Fruit fly (Drosophila melanogaster) whole organism, embryonic: ENCODE measurements around the gene sbr.

Source experiments
- Awh ChIP-seq: fragments of 200-800 bp; sonication (Bioruptor generic); IDR thresholded peaks from 2 replicates; pipeline ENCODE4, ENCODE4 v1.3.6; 2022; ENCODE audit warnings: missing biosample characterization, missing genetic modification characterization
- CG11093 ChIP-seq: fragments of 200-800 bp; sonication (Bioruptor generic); IDR thresholded peaks from 3 replicates; pipeline ENCODE4 v1.3.6; 2022; ENCODE audit warnings: missing biosample characterization, missing genetic modification characterization
- CG11247 ChIP-seq: fragments of 200-800 bp; sonication (Bioruptor generic); IDR thresholded peaks from 2 replicates; pipeline ENCODE4 v1.3.6; 2022; ENCODE audit warnings: missing biosample characterization, missing genetic modification characterization
- CG11695 ChIP-seq: fragments of 200-800 bp; sonication (Bioruptor generic); IDR thresholded peaks from 3 replicates; pipeline ENCODE4 v1.3.6; 2022; ENCODE audit warnings: missing biosample characterization, missing genetic modification characterization
- CG12071 ChIP-seq: fragments of 200-800 bp; sonication (Bioruptor generic); optimal IDR thresholded peaks from 3 replicates; lab custom pipeline; 2018; ENCODE audit warnings: missing biosample characterization, mild to moderate bottlenecking, missing genetic modification characterization
- CG12219 ChIP-seq: fragments of 200-800 bp; sonication (Bioruptor generic); optimal IDR thresholded peaks from 3 replicates; lab custom pipeline; 2018; ENCODE audit warnings: missing biosample characterization, mild to moderate bottlenecking, missing genetic modification characterization
- CG12299 ChIP-seq: fragments of 200-800 bp; sonication (Bioruptor generic); optimal IDR thresholded peaks from 2 replicates; lab custom pipeline; 2018; ENCODE audit warnings: missing biosample characterization, mild to moderate bottlenecking, missing genetic modification characterization
- CG12744 ChIP-seq: fragments of 200-800 bp; sonication (Bioruptor generic); optimal IDR thresholded peaks from 2 replicates; lab custom pipeline; 2016; ENCODE audit warnings: missing biosample characterization, missing genetic modification characterization
- CG12769 ChIP-seq: fragments of 200-800 bp; sonication (Bioruptor generic); optimal IDR thresholded peaks from 2 replicates; lab custom pipeline; 2019; ENCODE audit warnings: missing biosample characterization, mild to moderate bottlenecking, missing genetic modification characterization, moderate library complexity
- CG16813 ChIP-seq: fragments of 200-800 bp; sonication (Bioruptor generic); IDR thresholded peaks from 3 replicates; pipeline ENCODE4 v1.3.6; 2022; ENCODE audit warnings: missing biosample characterization, missing genetic modification characterization; ENCODE audit not compliant: partially characterized antibody
- CG18262 ChIP-seq: fragments of 200-800 bp; optimal IDR thresholded peaks from 3 replicates; lab custom pipeline; 2019; ENCODE audit warnings: missing biosample characterization, mild to moderate bottlenecking, missing genetic modification characterization, moderate library complexity
- CG3838 ChIP-seq: fragments of 200-800 bp; sonication (Bioruptor generic); optimal IDR thresholded peaks from 3 replicates; lab custom pipeline; 2016; ENCODE audit warnings: missing biosample characterization, missing genetic modification characterization
- CG5953 ChIP-seq: fragments of 200-800 bp; sonication (Bioruptor generic); IDR thresholded peaks from 2 replicates; pipeline ENCODE4 v1.3.6; 2022; ENCODE audit warnings: missing biosample characterization, missing genetic modification characterization
- CG8290 ChIP-seq, 3 experiments: fragments of 200-800 bp; sonication (Bioruptor generic); optimal IDR thresholded peaks; 2 replicates each; lab custom pipeline; 2016 to 2019; ENCODE audit warnings: missing biosample characterization in 3 of 3, missing genetic modification characterization in 3 of 3, mild to moderate bottlenecking in 2 of 3, moderate library complexity in 1 of 3
- CG8924 ChIP-seq: fragments of 200-800 bp; optimal IDR thresholded peaks from 3 replicates; lab custom pipeline; 2019; ENCODE audit warnings: missing biosample characterization, mild to moderate bottlenecking, missing genetic modification characterization, moderate library complexity
- CG8944 ChIP-seq: fragments of 200-800 bp; sonication (Bioruptor generic); optimal IDR thresholded peaks from 3 replicates; lab custom pipeline; 2016; ENCODE audit warnings: missing biosample characterization, missing genetic modification characterization
- CG9215 ChIP-seq: fragments of 200-800 bp; sonication (Bioruptor generic); IDR thresholded peaks from 2 replicates; pipeline ENCODE4 v1.3.6; 2022; ENCODE audit warnings: missing biosample characterization, missing genetic modification characterization
- Chrac-16 ChIP-seq: fragments of 200-800 bp; sonication (Bioruptor generic); optimal IDR thresholded peaks from 3 replicates; lab custom pipeline; 2016; ENCODE audit warnings: missing biosample characterization, missing genetic modification characterization
- D19B ChIP-seq: fragments of 200-800 bp; sonication (Bioruptor generic); optimal IDR thresholded peaks from 2 replicates; lab custom pipeline; 2017; ENCODE audit warnings: missing biosample characterization, mild to moderate bottlenecking, missing genetic modification characterization
- Doc3 ChIP-seq: fragments of 200-800 bp; sonication (Bioruptor generic); IDR thresholded peaks from 3 replicates; pipeline ENCODE4 v1.3.6; 2022; ENCODE audit warnings: missing biosample characterization, missing genetic modification characterization; ENCODE audit not compliant: partially characterized antibody
- Ets65A ChIP-seq: fragments of 200-800 bp; sonication (Bioruptor generic); peaks from one replicate; lab custom pipeline; 2016; ENCODE audit warnings: missing biosample characterization, missing genetic modification characterization
- Gsc ChIP-seq: fragments of 200-800 bp; sonication (Bioruptor generic); IDR thresholded peaks from 2 replicates; pipeline ENCODE4 v1.3.6; 2022; ENCODE audit warnings: missing biosample characterization, missing genetic modification characterization
- H2.0 ChIP-seq: fragments of 200-800 bp; sonication (Bioruptor generic); IDR thresholded peaks from 2 replicates; pipeline ENCODE4 v1.3.6; 2022; ENCODE audit warnings: missing biosample characterization, missing genetic modification characterization
- Med ChIP-seq: fragments of 200-800 bp; sonication (Bioruptor generic); peaks from one replicate; lab custom pipeline; 2016; ENCODE audit warnings: missing biosample characterization, missing genetic modification characterization, mild to moderate bottlenecking, inconsistent platforms, moderate library complexity
- NC2α ChIP-seq: fragments of 200-800 bp; sonication (Bioruptor generic); optimal IDR thresholded peaks from 2 replicates; lab custom pipeline; 2016; ENCODE audit warnings: missing biosample characterization, missing genetic modification characterization
- Oaz ChIP-seq: fragments of 200-800 bp; sonication (Bioruptor generic); IDR thresholded peaks from 2 replicates; pipeline ENCODE4 v1.3.6; 2022; ENCODE audit warnings: missing biosample characterization, missing genetic modification characterization
- Opbp ChIP-seq: fragments of 200-800 bp; sonication (Bioruptor generic); IDR thresholded peaks from 3 replicates; pipeline ENCODE4 v1.3.6; 2022; ENCODE audit warnings: missing biosample characterization, missing genetic modification characterization; ENCODE audit not compliant: partially characterized antibody
- bbx ChIP-seq: fragments of 200-800 bp; sonication (Bioruptor generic); IDR thresholded peaks from 2 replicates; pipeline ENCODE4 v1.3.6; 2022; ENCODE audit warnings: missing biosample characterization, missing genetic modification characterization; ENCODE audit not compliant: partially characterized antibody
- ci ChIP-seq: fragments of 200-800 bp; sonication (Bioruptor generic); IDR thresholded peaks from 3 replicates; pipeline ENCODE4 v1.3.6; 2022; ENCODE audit warnings: missing biosample characterization, missing genetic modification characterization
- corto ChIP-seq: fragments of 200-800 bp; sonication (Bioruptor generic); optimal IDR thresholded peaks from 2 replicates; lab custom pipeline; 2016; ENCODE audit warnings: missing biosample characterization, mild to moderate bottlenecking, missing genetic modification characterization, moderate library complexity
- disco-r ChIP-seq: fragments of 200-800 bp; sonication (Bioruptor generic); optimal IDR thresholded peaks from 2 replicates; lab custom pipeline; 2016; ENCODE audit warnings: missing biosample characterization, missing genetic modification characterization
- dm ChIP-seq: fragments of 200-800 bp; sonication (Bioruptor generic); optimal IDR thresholded peaks from 3 replicates; lab custom pipeline; 2016; ENCODE audit warnings: missing biosample characterization, missing genetic modification characterization
- en ChIP-seq: fragments of 200-800 bp; sonication (Bioruptor generic); optimal IDR thresholded peaks from 2 replicates; lab custom pipeline; 2016; ENCODE audit warnings: missing biosample characterization, missing genetic modification characterization
- fd102C ChIP-seq: fragments of 200-800 bp; sonication (Bioruptor generic); optimal IDR thresholded peaks from 2 replicates; lab custom pipeline; 2018; ENCODE audit warnings: missing biosample characterization, mild to moderate bottlenecking, missing genetic modification characterization, moderate library complexity
- gfzf ChIP-seq: fragments of 200-800 bp; sonication (Bioruptor generic); optimal IDR thresholded peaks from 2 replicates; lab custom pipeline; 2016; ENCODE audit warnings: missing biosample characterization, mild to moderate bottlenecking, missing genetic modification characterization, moderate library complexity
- inv ChIP-seq: fragments of 200-800 bp; sonication (Bioruptor generic); IDR thresholded peaks from 2 replicates; pipeline ENCODE4 v1.3.6; 2022; ENCODE audit warnings: missing biosample characterization, missing genetic modification characterization; ENCODE audit not compliant: partially characterized antibody
- knrl ChIP-seq: fragments of 200-800 bp; sonication (Bioruptor generic); IDR thresholded peaks from 3 replicates; pipeline ENCODE4 v1.3.6; 2022; ENCODE audit warnings: missing biosample characterization, missing genetic modification characterization; ENCODE audit not compliant: partially characterized antibody
- lola ChIP-seq, 3 experiments: fragments of >200 bp in 2 of 3; fragments of 200-800 bp in 1 of 3; sonication (Bioruptor generic) in 1 of 3; optimal IDR thresholded peaks; 2 replicates each; lab custom pipeline; 2017 to 2019; ENCODE audit warnings: missing biosample characterization in 3 of 3, missing genetic modification characterization in 3 of 3, mild to moderate bottlenecking in 1 of 3, moderate library complexity in 1 of 3
- rib ChIP-seq: fragments of 200-800 bp; sonication (Bioruptor generic); IDR thresholded peaks from 2 replicates; pipeline ENCODE4 v1.3.6; 2022; ENCODE audit warnings: missing biosample characterization, missing genetic modification characterization
- run ChIP-seq: fragments of 200-800 bp; sonication (Bioruptor generic); optimal IDR thresholded peaks from 3 replicates; lab custom pipeline; 2018; ENCODE audit warnings: missing biosample characterization, mild to moderate bottlenecking, missing genetic modification characterization
- sd ChIP-seq: fragments of 200-800 bp; sonication (Bioruptor generic); optimal IDR thresholded peaks from 3 replicates; lab custom pipeline; 2018; ENCODE audit warnings: missing biosample characterization, mild to moderate bottlenecking, missing genetic modification characterization, moderate library complexity
- sens-2 ChIP-seq: fragments of 200-800 bp; sonication (Bioruptor generic); IDR thresholded peaks from 2 replicates; pipeline ENCODE4 v1.3.6; 2022; ENCODE audit warnings: missing biosample characterization, missing genetic modification characterization
- so ChIP-seq: fragments of 200-800 bp; sonication (Bioruptor generic); IDR thresholded peaks from 3 replicates; pipeline ENCODE4 v1.3.6; 2022; ENCODE audit warnings: missing biosample characterization, missing genetic modification characterization
- tap ChIP-seq: fragments of 200-800 bp; optimal IDR thresholded peaks from 3 replicates; lab custom pipeline; 2019; ENCODE audit warnings: missing biosample characterization, mild to moderate bottlenecking, missing genetic modification characterization, moderate library complexity
- tx ChIP-seq: fragments of 200-800 bp; sonication (Bioruptor generic); optimal IDR thresholded peaks from 2 replicates; lab custom pipeline; 2016; ENCODE audit warnings: missing biosample characterization, missing genetic modification characterization
- unc-4 ChIP-seq: fragments of 200-800 bp; sonication (Bioruptor generic); IDR thresholded peaks from 2 replicates; pipeline ENCODE4 v1.3.6; 2022; ENCODE audit warnings: missing biosample characterization, missing genetic modification characterization; ENCODE audit not compliant: partially characterized antibody
- unpg ChIP-seq: fragments of 200-800 bp; sonication (Bioruptor generic); optimal IDR thresholded peaks from 3 replicates; lab custom pipeline; 2018; ENCODE audit warnings: missing biosample characterization, mild to moderate bottlenecking, missing genetic modification characterization, moderate library complexity
- wek ChIP-seq: fragments of 200-800 bp; sonication (Bioruptor generic); optimal IDR thresholded peaks from 3 replicates; lab custom pipeline; 2018; ENCODE audit warnings: missing biosample characterization, mild to moderate bottlenecking, missing genetic modification characterization, moderate library complexity
- zen ChIP-seq: fragments of 200-800 bp; sonication (Bioruptor generic); optimal IDR thresholded peaks from 3 replicates; lab custom pipeline; 2018; ENCODE audit warnings: missing biosample characterization, mild to moderate bottlenecking, missing genetic modification characterization, moderate library complexity
- zfh1 ChIP-seq: fragments of 200-800 bp; sonication (Bioruptor generic); IDR thresholded peaks from 3 replicates; pipeline ENCODE4 v1.3.6; 2022; ENCODE audit warnings: missing biosample characterization, missing genetic modification characterization

sbr gene

DNA sequence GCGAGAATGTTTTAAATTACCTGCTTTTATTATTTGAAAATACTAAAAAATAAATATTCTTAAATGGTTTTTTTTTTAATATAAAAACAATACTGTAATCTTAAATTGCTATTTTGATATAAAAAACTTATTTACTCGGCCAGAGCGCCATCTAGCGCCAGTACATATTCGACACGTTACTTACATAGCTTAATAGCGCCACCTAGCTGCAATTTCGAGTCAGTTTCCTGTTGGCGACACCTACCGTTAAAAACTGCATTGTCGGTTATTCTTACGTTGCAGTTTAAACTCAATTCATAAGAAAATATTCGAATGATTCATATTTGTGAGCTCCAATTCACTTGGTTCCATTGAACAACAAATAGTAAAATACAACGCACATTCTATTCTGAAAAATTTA is 14.5 kb downstream of the sbr start (continued):
- no peak for TF ChIP-seq CG16813 (GFP tag; lab: Robert Waterston, UW)
- TF ChIP-seq corto (GFP tag; lab: Kevin White, UChicago), result no peak
- peak; percentile 92 for TF ChIP-seq CG8290 (GFP tag; optimal IDR thresholded peaks at IDR 0.05; lab: Kevin White, UChicago)
- TF ChIP-seq CG8290 (tag; optimal IDR thresholded peaks at IDR 0.05; lab: Kevin White, UChicago), result peak in 1 of 2 experiments; percentile 84
- no peak for TF ChIP-seq run (tag; lab: Kevin White, UChicago)
- peak; percentile 40; the same call in 1 of the 2 replicates for TF ChIP-seq CG5953
- TF ChIP-seq CG12071 (GFP tag; lab: Kevin White, UChicago), result no peak
- TF ChIP-seq D19B (GFP tag; lab: Kevin White, UChicago), result no peak
- TF ChIP-seq gfzf (GFP tag; lab: Kevin White, UChicago), result no peak
- no peak for TF ChIP-seq CG12769 (tag; lab: Kevin White, UChicago)
- TF ChIP-seq ci (GFP tag; lab: Robert Waterston, UW), result peak; percentile 77
- peak; percentile 23 for TF ChIP-seq dm (GFP tag; lab: Kevin White, UChicago)
- peak; percentile 28; the same call in 1 of the 2 replicates for TF ChIP-seq bbx
- TF ChIP-seq Med (GFP tag; lab: Kevin White, UChicago), result peak; percentile 96
- peak; percentile 4 for TF ChIP-seq fd102C (GFP tag; lab: Kevin White, UChicago)
- TF ChIP-seq unc-4 (GFP tag; lab: Robert Waterston, UW), result no peak
- TF ChIP-seq rib, result no peak
- no peak for TF ChIP-seq NC2α (GFP tag; lab: Kevin White, UChicago)
- peak; percentile 39; the same call in 1 of the 3 replicates for TF ChIP-seq Opbp (GFP tag; lab: Robert Waterston, UW)
- peak; percentile 98 for TF ChIP-seq Ets65A (GFP tag; lab: Kevin White, UChicago)
- TF ChIP-seq so (GFP tag; lab: Robert Waterston, UW), result no peak
- TF ChIP-seq unpg (GFP tag; lab: Kevin White, UChicago), result peak; percentile 58
- TF ChIP-seq zfh1, result peak; percentile 77; the same call in 2 of the 3 replicates
- no peak for TF ChIP-seq Doc3
- peak; percentile 24 for TF ChIP-seq CG12219
- peak in 1 of 3 experiments; percentile 28 for TF ChIP-seq lola (GFP tag; optimal IDR thresholded peaks at IDR 0.05; lab: Kevin White, UChicago)
- peak; percentile 10 for TF ChIP-seq en (GFP tag; lab: Kevin White, UChicago)
- TF ChIP-seq CG8944 (GFP tag; lab: Kevin White, UChicago), result peak; percentile 54
- no peak for TF ChIP-seq tap
- TF ChIP-seq H2.0, result no peak; the same call in 1 of the 2 replicates
- peak; percentile 54 for TF ChIP-seq CG18262
- no peak for TF ChIP-seq CG11695
- no peak for TF ChIP-seq Gsc (GFP tag; lab: Robert Waterston, UW)
- 0 out of 2 replicates have a peak, but pooled peaks have one; percentile 24 for TF ChIP-seq Oaz (GFP tag; lab: Robert Waterston, UW)
- TF ChIP-seq disco-r (GFP tag; lab: Kevin White, UChicago), result no peak
- no peak for TF ChIP-seq sens-2 (GFP tag; lab: Robert Waterston, UW)
- no peak for TF ChIP-seq CG8924 (tag; lab: Kevin White, UChicago)
- TF ChIP-seq wek, result no peak
- no peak for TF ChIP-seq Awh (GFP tag; lab: Robert Waterston, UW)
- TF ChIP-seq Chrac-16 (GFP tag; lab: Kevin White, UChicago), result peak; percentile 77
- TF ChIP-seq CG12744 (GFP tag; lab: Kevin White, UChicago), result peak; percentile 46
- peak; percentile 38; the same call in 1 of the 3 replicates for TF ChIP-seq knrl (GFP tag; lab: Robert Waterston, UW)
- no peak for TF ChIP-seq CG3838 (GFP tag; lab: Kevin White, UChicago)
- TF ChIP-seq sd (tag; lab: Kevin White, UChicago), result no peak
- no peak for TF ChIP-seq inv (GFP tag; lab: Robert Waterston, UW)
- TF ChIP-seq tx (GFP tag; lab: Kevin White, UChicago), result no peak
- no peak; the same call in 1 of the 2 replicates for TF ChIP-seq CG9215
- peak; percentile 69 for TF ChIP-seq CG11247 (GFP tag; lab: Robert Waterston, UW)
- peak; percentile 47 for TF ChIP-seq CG12299 (tag; lab: Kevin White, UChicago)
- TF ChIP-seq zen (tag; lab: Kevin White, UChicago), result peak; percentile 54
- TF ChIP-seq CG11093, result no peak
